Fruit fly (Drosophila melanogaster): ENCODE measurements around the gene Dhfr.

Gene Dhfr

dm6 chr3R:16510128-16510527, 29.2 kb downstream of the Dhfr start (continued):
- TF ChIP-seq pita (GFP tag; optimal IDR thresholded peaks at IDR 0.05) (no peak), Ets65A (GFP tag) (no peak), Dp (GFP tag; optimal IDR thresholded peaks at IDR 0.05) (no peak), CG13424 (tag; optimal IDR thresholded peaks at IDR 0.05) (peak; percentile 43), hb (GFP tag; IDR thresholded peaks at IDR 0.05; ENCODE audit: partially characterized antibody) (no peak), NK7.1 (GFP tag; optimal IDR thresholded peaks at IDR 0.05) (no peak), YL-1 (GFP tag; optimal IDR thresholded peaks at IDR 0.05) (no peak), dysf (GFP tag; IDR thresholded peaks at IDR 0.05) (no peak), fd64A (GFP tag; optimal IDR thresholded peaks at IDR 0.05) (no peak), exex (tag; optimal IDR thresholded peaks at IDR 0.05) (no peak), sisA (GFP tag; IDR thresholded peaks at IDR 0.05) (peak; percentile 36; the same call in 1 of the 2 replicates), tup (GFP tag; optimal IDR thresholded peaks at IDR 0.05) (no peak), Meics (GFP tag; optimal IDR thresholded peaks at IDR 0.05) (no peak), Nf-YC (tag; optimal IDR thresholded peaks at IDR 0.05) (no peak), CG10654 (GFP tag; optimal IDR thresholded peaks at IDR 0.05) (peak; percentile 6), dmrt11E (tag; optimal IDR thresholded peaks at IDR 0.05) (peak; percentile 35), kah (GFP tag; optimal IDR thresholded peaks at IDR 0.05) (no peak), CG4424 (GFP tag; optimal IDR thresholded peaks at IDR 0.05) (peak; percentile 8), CG10274 (GFP tag; optimal IDR thresholded peaks at IDR 0.05) (no peak), zf30C (GFP tag; optimal IDR thresholded peaks at IDR 0.05) (peak; percentile 41), tio (GFP tag; optimal IDR thresholded peaks at IDR 0.05) (peak; percentile 28), CG12391 (tag; optimal IDR thresholded peaks at IDR 0.05) (peak; percentile 56), az2 (GFP tag; optimal IDR thresholded peaks at IDR 0.05) (no peak), bsh (GFP tag; optimal IDR thresholded peaks at IDR 0.05) (peak in 1 of 2 experiments; percentile 69), pzg (GFP tag; optimal IDR thresholded peaks at IDR 0.05) (no peak), CG2889 (GFP tag; IDR thresholded peaks at IDR 0.05) (no peak), Opbp (GFP tag; IDR thresholded peaks at IDR 0.05; ENCODE audit: partially characterized antibody) (no peak), repo (GFP tag; optimal IDR thresholded peaks at IDR 0.05) (no peak), pum (GFP tag; optimal IDR thresholded peaks at IDR 0.05) (no peak), B-H2 (GFP tag; optimal IDR thresholded peaks at IDR 0.05) (no peak), fd102C (GFP tag; optimal IDR thresholded peaks at IDR 0.05) (no peak), lola (GFP tag; optimal IDR thresholded peaks at IDR 0.05) (peak in 1 of 3 experiments; percentile 49), Sox102F (GFP tag; optimal IDR thresholded peaks at IDR 0.05) (peak; percentile 55), C15 (GFP tag; IDR thresholded peaks at IDR 0.05) (no peak), stwl (tag; optimal IDR thresholded peaks at IDR 0.05) (no peak), insv (GFP tag; optimal IDR thresholded peaks at IDR 0.05) (no peak), ham (GFP tag; IDR thresholded peaks at IDR 0.05) (no peak), mam (GFP tag; optimal IDR thresholded peaks at IDR 0.05) (no peak), NC2α (GFP tag; optimal IDR thresholded peaks at IDR 0.05) (no peak), CG11247 (GFP tag; IDR thresholded peaks at IDR 0.05) (no peak), CG11560 (tag; IDR thresholded peaks at IDR 0.05) (no peak), Scr (GFP tag; IDR thresholded peaks at IDR 0.05; ENCODE audit: partially characterized antibody) (no peak), disco-r (GFP tag; optimal IDR thresholded peaks at IDR 0.05) (no peak), bigmax (GFP tag; optimal IDR thresholded peaks at IDR 0.05) (no peak), sob (GFP tag; IDR thresholded peaks at IDR 0.05) (no peak), nerfin-1 (tag; optimal IDR thresholded peaks at IDR 0.05) (peak; percentile 30), Atf6 (GFP tag; IDR thresholded peaks at IDR 0.05) (no peak), Hsf (GFP tag; optimal IDR thresholded peaks at IDR 0.05) (no peak), D19B (GFP tag; optimal IDR thresholded peaks at IDR 0.05) (no peak), CG4854 (GFP tag; optimal IDR thresholded peaks at IDR 0.05) (no peak), CG2129 (GFP tag; IDR thresholded peaks at IDR 0.05; ENCODE audit: partially characterized antibody) (no peak)
